Worm (Caenorhabditis elegans): ENCODE results near the gene daf-7.

DNA sequence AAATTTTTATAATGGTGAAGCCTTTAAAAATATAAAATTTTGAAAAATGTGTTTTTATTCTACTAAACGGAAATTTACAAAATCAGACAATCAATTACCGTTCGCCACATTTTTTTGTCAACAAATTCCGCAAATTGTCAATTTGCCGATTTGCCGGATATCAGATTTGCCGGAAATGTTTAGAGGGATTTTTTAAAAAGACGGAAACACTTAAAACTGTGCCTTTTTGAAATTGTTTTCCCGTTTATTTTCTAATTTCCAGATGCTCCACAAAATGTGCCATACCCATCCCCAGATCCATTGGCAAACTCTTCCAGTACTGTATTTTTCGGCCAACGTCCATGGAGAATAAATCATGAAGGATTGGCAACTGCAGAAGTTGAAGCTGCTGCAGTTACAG is 14.1 kb upstream of the daf-7 start:
- no peak for TF ChIP-seq mdl-1 (tag; optimal IDR thresholded peaks at IDR 0.05)
- TF ChIP-seq zag-1 (tag; optimal IDR thresholded peaks at IDR 0.05), result no peak
- no peak for TF ChIP-seq aly-2 (tag; optimal IDR thresholded peaks at IDR 0.05)
- no peak for TF ChIP-seq nhr-6 (tag; optimal IDR thresholded peaks at IDR 0.05)
- no peak for TF ChIP-seq ama-1 (optimal IDR thresholded peaks at IDR 0.05)
- TF ChIP-seq nhr-237 (tag; optimal IDR thresholded peaks at IDR 0.05), result no peak
- TF ChIP-seq spr-3 (GFP tag; optimal IDR thresholded peaks at IDR 0.05), result no peak
